Fruit fly (Drosophila melanogaster): Measurements from ENCODE around the gene CG10681.

DNA sequence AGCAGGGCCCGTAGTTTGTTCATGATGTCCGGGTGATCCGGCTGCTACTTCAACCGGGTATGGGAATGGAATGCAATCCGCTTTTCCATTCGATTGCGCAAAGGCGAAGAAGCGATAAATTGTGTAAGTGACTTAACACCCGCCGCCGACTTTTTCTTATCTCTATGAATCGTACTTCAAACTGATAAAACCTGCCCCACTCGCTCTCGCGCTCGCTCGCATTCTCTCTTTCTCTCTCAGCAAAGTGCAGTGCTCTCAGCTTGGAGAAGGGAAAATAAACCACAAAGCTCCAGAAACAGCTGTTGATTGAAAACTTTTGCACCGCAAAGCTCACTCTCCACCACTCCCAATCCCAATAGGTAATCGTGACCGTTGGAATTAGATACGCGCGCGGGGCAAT is 11.4 kb upstream of the CG10681 start:
- TF ChIP-seq CG8478 (optimal IDR thresholded peaks at IDR 0.05) = no peak
- no peak for TF ChIP-seq CTCF (optimal IDR thresholded peaks at IDR 0.05)
